Fruit fly (Drosophila melanogaster) whole organism, pupa: Measurements from ENCODE around the gene ct.

Source experiments
- CG10348 ChIP-seq: fragments of 200-800 bp; sonication (Bioruptor generic); IDR thresholded peaks from 2 replicates; pipeline ENCODE4 v1.3.6; 2022; ENCODE audit warnings: missing biosample characterization, missing genetic modification characterization
- CG12605 ChIP-seq: fragments of 200-800 bp; sonication (Bioruptor generic); IDR thresholded peaks from 2 replicates; pipeline ENCODE4 v1.3.6; 2022; ENCODE audit warnings: missing biosample characterization, missing genetic modification characterization
- CG13204 ChIP-seq: fragments of 200-800 bp; sonication (Bioruptor generic); optimal IDR thresholded peaks from 2 replicates; lab custom pipeline; 2018; ENCODE audit warnings: missing biosample characterization, mild to moderate bottlenecking, missing genetic modification characterization, moderate library complexity
- CG14655 ChIP-seq: fragments of 200-800 bp; sonication (Bioruptor generic); optimal IDR thresholded peaks from 3 replicates; lab custom pipeline; 2017; ENCODE audit warnings: mild to moderate bottlenecking, missing biosample characterization, missing genetic modification reagents, missing genetic modification characterization
- CG15710 ChIP-seq: fragments of 200-800 bp; sonication (Bioruptor generic); optimal IDR thresholded peaks from 2 replicates; lab custom pipeline; 2018; ENCODE audit warnings: missing biosample characterization, mild to moderate bottlenecking, missing genetic modification characterization, moderate library complexity
- CG17806 ChIP-seq: fragments of 200-800 bp; sonication (Bioruptor generic); optimal IDR thresholded peaks from 2 replicates; lab custom pipeline; 2018; ENCODE audit warnings: missing biosample characterization, mild to moderate bottlenecking, missing genetic modification characterization, moderate library complexity
- CG32121 ChIP-seq: fragments of 200-800 bp; sonication (Bioruptor generic); IDR thresholded peaks from 2 replicates; pipeline ENCODE4 v1.3.6; 2022; ENCODE audit warnings: missing biosample characterization, missing genetic modification characterization
- CG34367 ChIP-seq: fragments of 200-800 bp; sonication (Bioruptor generic); optimal IDR thresholded peaks from 2 replicates; lab custom pipeline; 2018; ENCODE audit warnings: missing biosample characterization, mild to moderate bottlenecking, missing genetic modification characterization
- CG4496 ChIP-seq: fragments of 200-800 bp; sonication (Bioruptor generic); IDR thresholded peaks from 3 replicates; pipeline ENCODE4 v1.3.6; 2022; ENCODE audit warnings: missing biosample characterization, missing genetic modification characterization
- CG8159 ChIP-seq: fragments of 200-800 bp; sonication (Bioruptor generic); optimal IDR thresholded peaks from 3 replicates; lab custom pipeline; 2018; ENCODE audit warnings: missing biosample characterization, mild to moderate bottlenecking, missing genetic modification characterization, moderate library complexity
- CG8301 ChIP-seq: fragments of 200-800 bp; sonication (Bioruptor generic); optimal IDR thresholded peaks from 2 replicates; lab custom pipeline; 2018; ENCODE audit warnings: missing biosample characterization, mild to moderate bottlenecking, missing genetic modification characterization
- CG9948 ChIP-seq: fragments of 200-800 bp; sonication (Bioruptor generic); optimal IDR thresholded peaks from 2 replicates; lab custom pipeline; 2018; ENCODE audit warnings: missing biosample characterization, mild to moderate bottlenecking, missing genetic modification characterization, moderate library complexity
- D1 ChIP-seq: fragments of 200-800 bp; sonication (Bioruptor generic); optimal IDR thresholded peaks from 2 replicates; lab custom pipeline; 2018; ENCODE audit warnings: missing biosample characterization, mild to moderate bottlenecking, missing genetic modification characterization, moderate library complexity
- EcR ChIP-seq: fragments of 200-800 bp; sonication (Bioruptor generic); optimal IDR thresholded peaks from 3 replicates; lab custom pipeline; 2019; ENCODE audit warnings: missing biosample characterization, missing genetic modification characterization, mild to moderate bottlenecking, moderate library complexity, missing genetic modification reagents
- Ets98B ChIP-seq: fragments of 200-800 bp; sonication (Bioruptor generic); IDR thresholded peaks from 2 replicates; pipeline ENCODE4 v1.3.6; 2022; ENCODE audit warnings: missing biosample characterization, missing genetic modification characterization
- Pif1A ChIP-seq: fragments of 200-800 bp; sonication (Bioruptor generic); optimal IDR thresholded peaks from 3 replicates; lab custom pipeline; 2016; ENCODE audit warnings: missing biosample characterization, missing genetic modification characterization
- Pif1B ChIP-seq: fragments of 200-800 bp; sonication (Bioruptor generic); optimal IDR thresholded peaks from 3 replicates; lab custom pipeline; 2016; ENCODE audit warnings: missing biosample characterization, missing genetic modification characterization
- Snoo ChIP-seq: fragments of 200-800 bp; sonication (Bioruptor generic); optimal IDR thresholded peaks from 3 replicates; lab custom pipeline; 2017; ENCODE audit warnings: missing biosample characterization, mild to moderate bottlenecking, missing genetic modification characterization, inconsistent platforms
- fd96Ca ChIP-seq: fragments of 200-800 bp; sonication (Bioruptor generic); IDR thresholded peaks from 3 replicates; pipeline ENCODE4 v1.3.6; 2022; ENCODE audit warnings: missing biosample characterization, missing genetic modification characterization
- gl ChIP-seq: fragments of 200-800 bp; sonication (Bioruptor generic); optimal IDR thresholded peaks from 2 replicates; lab custom pipeline; 2018; ENCODE audit warnings: missing biosample characterization, mild to moderate bottlenecking, missing genetic modification characterization
- rn ChIP-seq: fragments of 200-800 bp; sonication (Bioruptor generic); IDR thresholded peaks from 2 replicates; pipeline ENCODE4 v1.3.6; 2022; ENCODE audit warnings: missing biosample characterization, missing genetic modification characterization

ct gene

DNA sequence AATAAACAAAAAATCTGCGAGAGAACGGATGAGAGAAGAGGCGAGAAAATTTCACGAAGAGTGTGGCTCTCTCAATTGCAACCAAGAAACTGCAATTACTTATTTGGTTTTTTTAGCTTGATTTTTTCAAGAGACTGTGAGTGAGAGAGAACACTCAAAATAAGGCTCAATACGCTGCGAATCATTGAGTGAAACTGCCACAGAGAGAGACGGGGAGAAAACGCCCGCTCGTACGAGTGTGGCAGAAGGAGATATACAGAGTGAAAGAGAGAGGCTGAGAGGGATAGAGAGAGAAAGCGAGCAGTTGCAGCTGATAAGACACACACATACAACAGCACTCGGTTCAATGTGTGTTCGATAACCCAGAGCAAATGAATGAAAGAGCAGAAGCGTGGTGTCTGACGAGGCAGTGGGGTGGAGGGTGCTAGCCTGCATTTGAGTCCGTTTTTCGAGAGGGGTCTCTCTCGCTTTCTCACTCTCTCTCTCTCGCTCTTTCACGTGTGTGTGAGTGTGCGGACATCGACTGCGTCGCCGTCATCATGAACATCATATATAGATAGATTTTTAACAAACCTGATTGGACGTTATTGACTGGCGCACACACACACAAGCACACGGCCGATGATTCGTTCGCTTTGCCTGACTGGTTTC lies 18.7 kb downstream of the ct start:
- peak; percentile 28 for TF ChIP-seq CG34367 (tag; lab: Kevin White, UChicago)
- peak; percentile 53 for TF ChIP-seq CG14655
- TF ChIP-seq Ets98B: peak; percentile 20
- TF ChIP-seq Pif1B (GFP tag; lab: Kevin White, UChicago): peak; percentile 32
- no peak for TF ChIP-seq CG10348
- peak; percentile 21 for TF ChIP-seq CG8301 (tag; lab: Kevin White, UChicago)
- no peak for TF ChIP-seq CG13204 (GFP tag; lab: Kevin White, UChicago)
- peak; percentile 21 for TF ChIP-seq gl (tag; lab: Kevin White, UChicago)
- no peak for TF ChIP-seq rn
- no peak for TF ChIP-seq D1 (tag; lab: Kevin White, UChicago)
- TF ChIP-seq Snoo (tag; lab: Kevin White, UChicago): peak; percentile 22
- peak; percentile 42 for TF ChIP-seq Pif1A (GFP tag; lab: Kevin White, UChicago)
- TF ChIP-seq CG8159 (tag; lab: Kevin White, UChicago): peak; percentile 29
- TF ChIP-seq CG17806 (tag; lab: Kevin White, UChicago): no peak
- peak; percentile 46; the same call in 1 of the 2 replicates for TF ChIP-seq CG32121 (GFP tag; lab: Robert Waterston, UW)
- TF ChIP-seq CG12605 (GFP tag; lab: Robert Waterston, UW): peak; percentile 80
- peak; percentile 57 for TF ChIP-seq CG4496 (GFP tag; lab: Robert Waterston, UW)
- TF ChIP-seq EcR (GFP tag; lab: Kevin White, UChicago): peak; percentile 34
- TF ChIP-seq fd96Ca (GFP tag; lab: Robert Waterston, UW): peak; percentile 42; the same call in 1 of the 3 replicates
- TF ChIP-seq CG9948 (tag; lab: Kevin White, UChicago): no peak
- no peak for TF ChIP-seq CG15710
- TF ChIP-seq, all 21 proteins: peak for 14

DNA sequence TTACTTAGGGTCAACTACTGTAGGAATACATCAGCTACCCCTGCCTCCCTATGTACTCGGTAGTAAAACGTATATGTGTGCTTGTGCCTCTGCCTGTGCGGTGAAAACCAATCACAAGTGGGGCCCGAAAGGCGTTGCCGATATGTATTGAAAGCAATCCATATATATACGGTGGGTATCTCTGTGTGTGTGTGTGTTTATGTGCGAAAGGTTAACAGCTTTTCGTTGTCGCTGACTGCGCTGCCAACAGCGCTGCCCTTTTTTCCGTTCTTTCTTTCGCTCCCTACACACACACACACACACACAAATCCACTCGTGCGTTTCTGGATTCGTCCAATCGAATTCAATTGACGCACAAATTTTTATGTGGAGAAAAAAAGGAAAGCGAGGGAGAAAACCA lies 20.1 kb downstream of the ct start:
- no peak for TF ChIP-seq D1 (tag; lab: Kevin White, UChicago)

DNA sequence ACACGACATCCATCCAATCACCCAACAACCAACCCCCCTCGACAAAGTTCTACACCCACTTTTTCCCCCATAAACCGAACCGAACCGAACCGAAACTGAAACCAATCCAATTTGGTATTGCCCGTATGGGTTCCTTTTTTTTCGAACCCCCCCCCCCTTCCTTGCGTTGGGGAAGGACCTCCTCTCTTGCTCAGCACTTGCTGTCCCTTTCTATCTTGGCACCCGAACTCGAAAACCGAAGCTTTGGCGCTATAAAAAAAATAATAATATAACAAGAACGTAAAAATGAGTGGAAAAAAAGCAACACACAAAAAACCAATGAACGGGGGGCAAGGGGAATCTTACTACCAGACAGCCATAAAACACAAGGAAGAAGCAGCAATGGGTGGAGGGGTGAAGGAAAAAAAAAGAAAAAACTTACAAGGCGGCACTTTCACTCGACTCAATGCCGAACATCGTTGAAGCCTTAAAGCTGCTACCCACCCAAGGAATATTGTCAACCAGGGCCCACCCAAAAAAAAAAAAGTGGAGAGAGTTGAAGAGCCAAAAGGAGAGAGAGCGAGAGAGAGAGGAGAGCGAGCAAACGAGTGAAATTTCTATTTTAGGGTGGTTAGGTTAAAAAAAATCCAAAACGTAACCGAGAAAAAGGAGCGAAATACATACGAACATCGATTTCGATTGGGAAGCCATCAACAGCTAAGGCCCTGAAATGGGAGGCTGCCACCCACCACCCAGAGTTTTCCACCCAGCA lies 20.8 kb downstream of the ct start:
- no peak for TF ChIP-seq CG13204 (GFP tag; lab: Kevin White, UChicago)
- TF ChIP-seq, all 21 proteins: peak for 0

DNA sequence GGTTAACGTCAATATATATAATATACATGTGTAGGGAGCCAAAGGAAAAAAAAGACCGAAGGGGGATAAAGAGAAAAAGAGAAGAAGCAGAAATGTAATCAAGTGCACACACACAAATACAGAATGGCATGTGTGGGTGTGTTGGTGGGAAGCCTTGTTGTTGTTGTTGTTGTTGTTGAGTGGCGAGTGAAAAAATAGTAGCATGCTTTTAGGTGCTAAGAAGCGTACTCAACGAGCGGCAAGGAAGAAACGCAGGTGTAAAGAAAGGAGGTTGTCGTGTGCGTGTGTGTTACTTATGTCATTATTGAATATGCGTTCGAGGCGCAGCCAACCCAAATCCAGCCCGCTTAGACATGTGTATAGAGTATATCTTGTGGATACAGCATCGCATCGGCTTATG lies 21.6 kb downstream of the ct start:
- TF ChIP-seq CG10348: no peak
- no peak for TF ChIP-seq CG17806 (tag; lab: Kevin White, UChicago)
- no peak for TF ChIP-seq Snoo (tag; lab: Kevin White, UChicago)

DNA sequence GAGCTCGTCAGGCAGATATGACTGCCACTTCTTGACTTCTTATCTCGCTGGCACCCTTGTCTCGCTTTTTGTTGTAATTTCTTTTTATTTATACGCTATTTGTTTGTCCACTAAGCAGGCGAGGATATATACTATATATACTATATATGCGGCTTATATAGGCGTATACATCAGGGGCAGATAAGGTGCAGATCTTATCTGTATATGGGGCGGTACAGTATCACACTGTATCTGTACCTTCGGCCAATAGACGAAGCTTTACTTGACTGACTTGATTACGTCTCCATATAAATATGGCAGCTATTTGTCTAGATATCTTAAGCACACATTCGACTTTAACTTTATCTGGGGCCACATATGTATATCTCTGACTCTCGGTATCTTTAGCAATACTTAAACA lies 23.1 kb downstream of the ct start:
- TF ChIP-seq CG13204 (GFP tag; lab: Kevin White, UChicago) (no peak), CG34367 (tag; lab: Kevin White, UChicago) (no peak), CG32121 (GFP tag; lab: Robert Waterston, UW) (no peak), gl (tag; lab: Kevin White, UChicago) (no peak), CG9948 (tag; lab: Kevin White, UChicago) (no peak), Snoo (tag; lab: Kevin White, UChicago) (no peak), rn (no peak), CG14655 (no peak), D1 (tag; lab: Kevin White, UChicago) (no peak), fd96Ca (GFP tag; lab: Robert Waterston, UW) (no peak), CG15710 (no peak), CG8301 (tag; lab: Kevin White, UChicago) (no peak), CG12605 (GFP tag; lab: Robert Waterston, UW) (no peak), Ets98B (no peak), Pif1A (GFP tag; lab: Kevin White, UChicago) (no peak), CG4496 (GFP tag; lab: Robert Waterston, UW) (no peak)
- TF ChIP-seq, all 21 proteins: peak for 0

DNA sequence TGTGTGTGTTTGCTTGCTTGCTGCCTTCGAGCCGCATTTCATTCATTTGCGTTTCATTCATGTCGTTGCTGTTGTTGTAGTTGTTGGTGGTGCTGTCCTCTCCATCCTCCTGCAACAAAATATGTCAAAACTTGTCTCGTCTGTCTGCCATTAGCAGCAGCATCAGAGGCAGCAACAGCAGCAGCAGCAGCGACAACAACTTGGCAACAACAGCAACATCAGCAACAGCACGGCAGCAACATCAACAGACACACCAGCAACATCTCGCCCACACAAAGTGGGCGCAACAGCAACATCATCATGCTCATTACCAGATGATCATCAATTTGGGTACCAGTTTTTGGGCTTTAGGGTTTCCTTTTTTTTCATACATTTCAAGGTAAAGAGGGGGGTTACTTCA lies 24.8 kb downstream of the ct start:
- TF ChIP-seq rn: no peak
- TF ChIP-seq CG12605 (GFP tag; lab: Robert Waterston, UW): no peak
- TF ChIP-seq CG4496 (GFP tag; lab: Robert Waterston, UW): no peak
- TF ChIP-seq EcR (GFP tag; lab: Kevin White, UChicago): no peak
- no peak for TF ChIP-seq CG8159 (tag; lab: Kevin White, UChicago)
- TF ChIP-seq fd96Ca (GFP tag; lab: Robert Waterston, UW): no peak
- TF ChIP-seq CG15710: no peak
- no peak for TF ChIP-seq Pif1A (GFP tag; lab: Kevin White, UChicago)
- no peak for TF ChIP-seq CG8301 (tag; lab: Kevin White, UChicago)
- no peak for TF ChIP-seq gl (tag; lab: Kevin White, UChicago)
- no peak for TF ChIP-seq CG13204 (GFP tag; lab: Kevin White, UChicago)
- no peak for TF ChIP-seq Ets98B
- no peak for TF ChIP-seq CG10348
- TF ChIP-seq CG32121 (GFP tag; lab: Robert Waterston, UW): no peak
- no peak for TF ChIP-seq CG17806 (tag; lab: Kevin White, UChicago)
- no peak for TF ChIP-seq CG14655
- TF ChIP-seq Pif1B (GFP tag; lab: Kevin White, UChicago): no peak
- TF ChIP-seq CG34367 (tag; lab: Kevin White, UChicago): no peak
